Fruit fly (Drosophila melanogaster) whole organism, pupa: ENCODE data around the gene CG46281.

Source experiments
- CG10348 ChIP-seq: fragments of 200-800 bp; sonication (Bioruptor generic); IDR thresholded peaks from 2 replicates; pipeline ENCODE4 v1.3.6; 2022; ENCODE audit warnings: missing biosample characterization, missing genetic modification characterization
- CG12605 ChIP-seq: fragments of 200-800 bp; sonication (Bioruptor generic); IDR thresholded peaks from 2 replicates; pipeline ENCODE4 v1.3.6; 2022; ENCODE audit warnings: missing biosample characterization, missing genetic modification characterization
- CG13204 ChIP-seq: fragments of 200-800 bp; sonication (Bioruptor generic); optimal IDR thresholded peaks from 2 replicates; lab custom pipeline; 2018; ENCODE audit warnings: missing biosample characterization, mild to moderate bottlenecking, missing genetic modification characterization, moderate library complexity
- CG14655 ChIP-seq: fragments of 200-800 bp; sonication (Bioruptor generic); optimal IDR thresholded peaks from 3 replicates; lab custom pipeline; 2017; ENCODE audit warnings: mild to moderate bottlenecking, missing biosample characterization, missing genetic modification reagents, missing genetic modification characterization
- CG15710 ChIP-seq: fragments of 200-800 bp; sonication (Bioruptor generic); optimal IDR thresholded peaks from 2 replicates; lab custom pipeline; 2018; ENCODE audit warnings: missing biosample characterization, mild to moderate bottlenecking, missing genetic modification characterization, moderate library complexity
- CG17806 ChIP-seq: fragments of 200-800 bp; sonication (Bioruptor generic); optimal IDR thresholded peaks from 2 replicates; lab custom pipeline; 2018; ENCODE audit warnings: missing biosample characterization, mild to moderate bottlenecking, missing genetic modification characterization, moderate library complexity
- CG32121 ChIP-seq: fragments of 200-800 bp; sonication (Bioruptor generic); IDR thresholded peaks from 2 replicates; pipeline ENCODE4 v1.3.6; 2022; ENCODE audit warnings: missing biosample characterization, missing genetic modification characterization
- CG34367 ChIP-seq: fragments of 200-800 bp; sonication (Bioruptor generic); optimal IDR thresholded peaks from 2 replicates; lab custom pipeline; 2018; ENCODE audit warnings: missing biosample characterization, mild to moderate bottlenecking, missing genetic modification characterization
- CG4496 ChIP-seq: fragments of 200-800 bp; sonication (Bioruptor generic); IDR thresholded peaks from 3 replicates; pipeline ENCODE4 v1.3.6; 2022; ENCODE audit warnings: missing biosample characterization, missing genetic modification characterization
- CG8159 ChIP-seq: fragments of 200-800 bp; sonication (Bioruptor generic); optimal IDR thresholded peaks from 3 replicates; lab custom pipeline; 2018; ENCODE audit warnings: missing biosample characterization, mild to moderate bottlenecking, missing genetic modification characterization, moderate library complexity
- CG8301 ChIP-seq: fragments of 200-800 bp; sonication (Bioruptor generic); optimal IDR thresholded peaks from 2 replicates; lab custom pipeline; 2018; ENCODE audit warnings: missing biosample characterization, mild to moderate bottlenecking, missing genetic modification characterization
- CG9948 ChIP-seq: fragments of 200-800 bp; sonication (Bioruptor generic); optimal IDR thresholded peaks from 2 replicates; lab custom pipeline; 2018; ENCODE audit warnings: missing biosample characterization, mild to moderate bottlenecking, missing genetic modification characterization, moderate library complexity
- D1 ChIP-seq: fragments of 200-800 bp; sonication (Bioruptor generic); optimal IDR thresholded peaks from 2 replicates; lab custom pipeline; 2018; ENCODE audit warnings: missing biosample characterization, mild to moderate bottlenecking, missing genetic modification characterization, moderate library complexity
- EcR ChIP-seq: fragments of 200-800 bp; sonication (Bioruptor generic); optimal IDR thresholded peaks from 3 replicates; lab custom pipeline; 2019; ENCODE audit warnings: missing biosample characterization, missing genetic modification characterization, mild to moderate bottlenecking, moderate library complexity, missing genetic modification reagents
- Ets98B ChIP-seq: fragments of 200-800 bp; sonication (Bioruptor generic); IDR thresholded peaks from 2 replicates; pipeline ENCODE4 v1.3.6; 2022; ENCODE audit warnings: missing biosample characterization, missing genetic modification characterization
- Pif1A ChIP-seq: fragments of 200-800 bp; sonication (Bioruptor generic); optimal IDR thresholded peaks from 3 replicates; lab custom pipeline; 2016; ENCODE audit warnings: missing biosample characterization, missing genetic modification characterization
- Pif1B ChIP-seq: fragments of 200-800 bp; sonication (Bioruptor generic); optimal IDR thresholded peaks from 3 replicates; lab custom pipeline; 2016; ENCODE audit warnings: missing biosample characterization, missing genetic modification characterization
- Snoo ChIP-seq: fragments of 200-800 bp; sonication (Bioruptor generic); optimal IDR thresholded peaks from 3 replicates; lab custom pipeline; 2017; ENCODE audit warnings: missing biosample characterization, mild to moderate bottlenecking, missing genetic modification characterization, inconsistent platforms
- fd96Ca ChIP-seq: fragments of 200-800 bp; sonication (Bioruptor generic); IDR thresholded peaks from 3 replicates; pipeline ENCODE4 v1.3.6; 2022; ENCODE audit warnings: missing biosample characterization, missing genetic modification characterization
- gl ChIP-seq: fragments of 200-800 bp; sonication (Bioruptor generic); optimal IDR thresholded peaks from 2 replicates; lab custom pipeline; 2018; ENCODE audit warnings: missing biosample characterization, mild to moderate bottlenecking, missing genetic modification characterization
- rn ChIP-seq: fragments of 200-800 bp; sonication (Bioruptor generic); IDR thresholded peaks from 2 replicates; pipeline ENCODE4 v1.3.6; 2022; ENCODE audit warnings: missing biosample characterization, missing genetic modification characterization

Gene CG46281

DNA sequence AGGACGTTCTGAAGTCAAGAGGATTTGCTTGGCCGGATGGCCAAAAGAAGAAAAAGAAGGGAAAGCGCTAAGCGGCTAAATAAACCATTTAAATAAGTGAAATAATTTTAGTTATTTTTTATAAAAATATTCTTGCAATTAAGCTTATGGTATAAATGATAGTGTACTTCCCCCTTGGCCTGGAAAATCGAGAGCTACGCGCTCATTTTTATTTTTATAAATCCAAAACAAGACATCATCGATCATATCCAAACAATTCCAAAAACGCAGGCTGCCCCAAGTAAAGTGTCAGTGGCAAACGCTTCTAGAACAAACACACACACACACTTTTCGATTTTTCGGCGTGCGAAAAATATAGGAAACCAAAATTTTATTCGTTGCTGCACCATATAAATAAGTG, 14.4 kb upstream of the CG46281 start, which contains the start of gene Hsc70-2:
Gene Hsc70-2 (plus strand): TSS at position 301 of the 400 bp plus-strand sequence.
- TF ChIP-seq CG12605 (GFP tag; lab: Robert Waterston, UW), result no peak
- no peak for TF ChIP-seq CG9948 (tag; lab: Kevin White, UChicago)
- no peak for TF ChIP-seq CG8159
- no peak for TF ChIP-seq CG15710 (tag; lab: Kevin White, UChicago)
- no peak for TF ChIP-seq gl (tag; lab: Kevin White, UChicago)
- no peak for TF ChIP-seq EcR (GFP tag; lab: Kevin White, UChicago)
- no peak for TF ChIP-seq CG4496 (GFP tag; lab: Robert Waterston, UW)
- no peak for TF ChIP-seq CG14655
- TF ChIP-seq CG34367 (tag; lab: Kevin White, UChicago), result no peak
- no peak for TF ChIP-seq CG17806 (tag; lab: Kevin White, UChicago)
- TF ChIP-seq Ets98B (GFP tag; lab: Robert Waterston, UW), result no peak
- TF ChIP-seq CG32121 (GFP tag; lab: Robert Waterston, UW), result no peak
- TF ChIP-seq CG10348, result no peak
- TF ChIP-seq Pif1A (GFP tag; lab: Kevin White, UChicago), result no peak
- TF ChIP-seq Snoo (tag; lab: Kevin White, UChicago), result no peak
- no peak for TF ChIP-seq CG8301 (tag; lab: Kevin White, UChicago)

DNA sequence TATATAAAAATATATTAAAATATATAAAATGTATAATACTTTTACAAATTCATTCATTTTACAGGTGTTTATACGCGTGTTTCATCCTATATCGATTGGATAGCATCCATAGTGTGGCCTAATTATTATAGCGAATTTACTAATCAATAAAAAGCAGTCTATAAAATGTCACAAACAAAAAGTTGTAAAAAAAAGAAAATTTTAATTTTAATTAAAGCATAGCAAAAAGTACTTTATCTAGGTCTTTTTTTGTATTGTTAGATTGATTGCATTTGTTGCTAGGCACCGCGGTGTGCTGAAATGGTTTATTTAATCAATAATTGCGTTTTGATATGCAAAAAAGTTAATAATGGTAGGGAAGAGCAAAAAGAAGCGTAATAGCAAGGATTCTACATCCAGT, 13.8 kb upstream of the CG46281 start, which contains the start of gene CG45122:
Gene CG45122 (plus strand): TSS at position 301 of the 400 bp plus-strand sequence.
- no peak for TF ChIP-seq gl (tag; lab: Kevin White, UChicago)
- TF ChIP-seq CG17806 (tag; lab: Kevin White, UChicago), result no peak
- TF ChIP-seq CG34367 (tag; lab: Kevin White, UChicago), result no peak
- TF ChIP-seq Ets98B (GFP tag; lab: Robert Waterston, UW), result no peak
- no peak for TF ChIP-seq CG12605 (GFP tag; lab: Robert Waterston, UW)
- no peak for TF ChIP-seq EcR (GFP tag; lab: Kevin White, UChicago)
- TF ChIP-seq rn (GFP tag; lab: Robert Waterston, UW), result no peak
- no peak for TF ChIP-seq CG9948 (tag; lab: Kevin White, UChicago)
- TF ChIP-seq D1 (tag; lab: Kevin White, UChicago), result no peak

DNA sequence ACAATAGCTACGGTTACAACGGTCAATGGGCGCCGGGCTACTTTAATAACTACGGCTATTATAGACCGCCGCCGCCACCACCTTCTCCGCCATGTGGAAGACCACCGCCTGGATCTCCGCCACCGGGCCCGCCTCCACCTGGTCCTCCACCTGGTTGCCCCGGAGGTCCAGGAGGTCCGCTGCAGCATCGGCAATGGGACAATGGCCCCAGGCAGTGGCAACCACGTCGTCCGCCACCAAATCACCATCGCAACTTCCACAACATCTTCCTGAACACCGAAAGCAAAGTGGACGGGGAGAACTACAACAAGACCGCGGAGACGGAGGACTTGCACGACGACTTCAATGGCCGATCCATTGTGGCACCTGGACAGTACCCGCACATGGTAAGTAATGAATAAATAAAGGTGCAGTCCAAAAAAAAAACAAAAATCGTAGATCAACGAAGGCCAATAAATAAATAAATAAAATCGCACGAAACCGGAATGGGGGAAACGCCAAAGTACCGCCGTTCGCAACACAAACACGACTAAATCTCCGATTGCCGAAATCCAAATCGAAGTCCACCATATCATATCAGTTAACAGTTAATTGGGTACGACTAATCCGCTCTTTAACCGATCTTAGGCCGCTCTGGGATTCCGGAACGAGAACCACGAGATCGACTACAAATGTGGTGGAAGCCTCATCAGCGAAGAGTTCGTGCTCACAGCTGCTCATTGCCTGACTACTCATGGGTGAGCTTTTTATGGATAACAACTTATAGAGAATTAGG, 12.3 kb upstream of the CG46281 start, which contains the start of gene snk:
Gene snk (minus strand): TSS at position 513 of the 775 bp plus-strand sequence.
- TF ChIP-seq CG9948 (tag; lab: Kevin White, UChicago) (no peak), gl (tag; lab: Kevin White, UChicago) (no peak), fd96Ca (GFP tag; lab: Robert Waterston, UW) (0 out of 3 replicates have a peak, but pooled peaks have one; percentile 6), CG32121 (GFP tag; lab: Robert Waterston, UW) (no peak), CG34367 (tag; lab: Kevin White, UChicago) (no peak), CG13204 (no peak), Pif1B (GFP tag; lab: Kevin White, UChicago) (no peak)
- TF ChIP-seq, all 21 proteins: peak for 1

DNA sequence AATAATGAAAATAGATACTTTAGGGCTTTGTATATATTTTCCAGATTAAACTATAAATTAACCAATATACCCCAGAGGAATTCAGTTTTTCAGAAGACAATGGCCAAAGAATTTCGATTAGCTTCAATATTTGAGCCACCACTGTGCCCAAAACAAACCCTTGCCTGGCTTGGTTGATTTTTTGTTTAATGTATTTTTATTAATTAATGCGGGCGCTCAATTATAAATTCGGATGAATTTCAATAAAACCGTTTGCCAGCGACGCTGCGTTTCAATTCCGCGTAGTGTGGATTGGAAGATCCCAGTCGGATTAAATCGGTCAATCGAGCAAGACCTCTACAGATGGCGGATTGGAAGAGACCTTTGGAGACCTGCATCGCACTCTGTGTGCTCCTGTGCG, 11.6 kb upstream of the CG46281 start, which contains the start of gene CG11670:
Gene CG11670 (plus strand): TSS at position 301 of the 400 bp plus-strand sequence.
- TF ChIP-seq CG34367 (tag; lab: Kevin White, UChicago) (no peak), CG32121 (GFP tag; lab: Robert Waterston, UW) (no peak), gl (tag; lab: Kevin White, UChicago) (no peak), CG17806 (tag; lab: Kevin White, UChicago) (no peak), Pif1A (GFP tag; lab: Kevin White, UChicago) (no peak), CG4496 (GFP tag; lab: Robert Waterston, UW) (no peak), Pif1B (GFP tag; lab: Kevin White, UChicago) (no peak), CG9948 (tag; lab: Kevin White, UChicago) (no peak), CG14655 (no peak), CG13204 (no peak), EcR (GFP tag; lab: Kevin White, UChicago) (no peak), Snoo (tag; lab: Kevin White, UChicago) (no peak), Ets98B (GFP tag; lab: Robert Waterston, UW) (no peak)

DNA sequence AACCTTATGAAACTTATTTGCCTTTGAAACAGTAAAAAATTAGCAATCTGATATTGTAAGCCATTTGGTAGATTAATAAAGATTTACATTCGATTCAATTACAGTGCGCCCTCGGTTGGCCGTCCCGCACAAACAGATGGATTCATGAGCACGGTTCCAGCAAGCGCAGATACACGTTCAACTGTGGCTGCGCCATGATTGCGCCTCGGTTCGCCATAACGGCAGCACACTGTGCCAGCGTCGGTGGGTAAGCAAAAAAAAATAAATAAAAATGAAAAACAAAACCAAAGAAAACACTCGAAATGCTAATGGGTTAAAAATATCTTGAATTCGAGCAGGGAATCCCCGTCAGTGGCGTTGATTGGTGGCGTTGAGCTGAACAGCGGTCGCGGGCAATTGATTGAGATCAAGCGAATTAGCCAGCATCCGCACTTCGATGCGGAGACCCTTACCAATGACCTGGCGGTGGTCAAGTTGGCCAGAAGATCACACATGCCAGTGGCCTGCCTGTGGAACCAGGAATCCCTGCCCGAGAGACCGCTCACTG, 9.0 kb upstream of the CG46281 start:
- TF ChIP-seq CG13204 (no peak), CG8301 (tag; lab: Kevin White, UChicago) (no peak), Ets98B (GFP tag; lab: Robert Waterston, UW) (0 out of 2 replicates have a peak, but pooled peaks have one; percentile 16), Snoo (tag; lab: Kevin White, UChicago) (no peak), rn (GFP tag; lab: Robert Waterston, UW) (no peak), CG32121 (GFP tag; lab: Robert Waterston, UW) (no peak), fd96Ca (GFP tag; lab: Robert Waterston, UW) (0 out of 3 replicates have a peak, but pooled peaks have one; percentile 38), CG34367 (tag; lab: Kevin White, UChicago) (no peak), CG17806 (tag; lab: Kevin White, UChicago) (no peak), CG9948 (tag; lab: Kevin White, UChicago) (no peak), CG4496 (GFP tag; lab: Robert Waterston, UW) (peak; percentile 49; the same call in 2 of the 3 replicates), CG10348 (no peak), gl (tag; lab: Kevin White, UChicago) (no peak), CG8159 (no peak), Pif1B (GFP tag; lab: Kevin White, UChicago) (no peak), Pif1A (GFP tag; lab: Kevin White, UChicago) (no peak), CG15710 (tag; lab: Kevin White, UChicago) (peak; percentile 22), CG12605 (GFP tag; lab: Robert Waterston, UW) (no peak), EcR (GFP tag; lab: Kevin White, UChicago) (no peak), CG14655 (no peak), D1 (tag; lab: Kevin White, UChicago) (no peak)
